Fruit fly (Drosophila melanogaster): Measurements from ENCODE around the gene opa.

- TF ChIP-seq CG32264 (GFP tag; optimal IDR thresholded peaks at IDR 0.05) = no peak
- no peak for TF ChIP-seq ey (GFP tag; optimal IDR thresholded peaks at IDR 0.05)
- TF ChIP-seq dsf (GFP tag; optimal IDR thresholded peaks at IDR 0.05; ENCODE audit: borderline replicate concordance) = no peak
- no peak for TF ChIP-seq Abd-B (GFP tag; optimal IDR thresholded peaks at IDR 0.05)
- TF ChIP-seq rgr (GFP tag; optimal IDR thresholded peaks at IDR 0.05) = peak; percentile 31
Observed at dm6 chr3R:4811936-4812534, 40.6 kb upstream of the opa start, which contains the start of the genes Hus1-like and ctrip.
